Fruit fly (Drosophila melanogaster) S2 (cell line): ENCODE results near the gene mthl14.

ENCODE experiments used
- CG8478 ChIP-seq: fragments of >200 bp; optimal IDR thresholded peaks from 2 replicates; lab custom pipeline; 2018
- CTCF ChIP-seq, 2 experiments: fragments of >200 bp; optimal IDR thresholded peaks; 2 replicates each; lab custom pipeline; 2018

DNA sequence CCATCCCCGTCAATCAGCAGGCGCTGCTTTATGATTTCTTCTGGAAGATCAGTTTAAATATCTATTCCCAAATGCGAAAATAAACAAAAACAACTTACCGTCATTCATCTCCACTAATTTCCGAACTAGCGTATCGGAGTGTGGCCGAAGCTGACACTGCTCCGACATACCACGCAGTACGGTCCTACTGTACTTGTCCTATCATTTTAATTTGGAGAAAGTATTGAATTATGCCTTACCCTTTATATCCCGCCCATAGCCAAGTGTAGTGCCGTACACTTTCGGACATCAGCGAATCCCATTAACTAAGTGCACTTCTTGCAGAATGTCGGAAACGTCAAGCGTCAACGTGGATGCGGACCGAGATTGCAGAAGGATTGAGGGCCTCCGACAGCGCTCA is 34.8 kb upstream of the mthl14 start, which contains the start of the genes thoc7 and Dis3l2:
- TF ChIP-seq CG8478 (lab: Kevin White, UChicago) = no peak
- no peak for TF ChIP-seq CTCF (optimal IDR thresholded peaks at IDR 0.05; lab: Kevin White, UChicago)
